Fruit fly (Drosophila melanogaster) whole organism, embryonic: Measurements from ENCODE around the gene AhcyL1.

ENCODE experiments used
- ATbp ChIP-seq: fragments of 200-800 bp; sonication (Bioruptor generic); optimal IDR thresholded peaks from 2 replicates; lab custom pipeline; 2017; ENCODE audit warnings: missing biosample characterization, mild to moderate bottlenecking, missing genetic modification characterization, missing genetic modification reagents
- B-H1 ChIP-seq: fragments of 200-800 bp; sonication (Bioruptor generic); IDR thresholded peaks from 3 replicates; pipeline ENCODE4 v1.3.6; 2022; ENCODE audit warnings: missing biosample characterization, missing genetic modification characterization
- CG10267 ChIP-seq: fragments of 200-800 bp; sonication (Bioruptor generic); optimal IDR thresholded peaks from 2 replicates; lab custom pipeline; 2018; ENCODE audit warnings: missing biosample characterization, mild to moderate bottlenecking, missing genetic modification characterization, moderate library complexity
- CG10565 ChIP-seq: fragments of 200-800 bp; sonication (Bioruptor generic); optimal IDR thresholded peaks from 3 replicates; lab custom pipeline; 2016; ENCODE audit warnings: missing biosample characterization, mild to moderate bottlenecking, missing genetic modification characterization
- CG12236 ChIP-seq: fragments of 200-800 bp; sonication (Bioruptor generic); optimal IDR thresholded peaks from 2 replicates; lab custom pipeline; 2016; ENCODE audit warnings: missing biosample characterization, missing genetic modification characterization
- CG13123 ChIP-seq: fragments of 200-800 bp; sonication (Bioruptor generic); optimal IDR thresholded peaks from 2 replicates; lab custom pipeline; 2016; ENCODE audit warnings: missing biosample characterization, missing genetic modification characterization
- CG15479 ChIP-seq: fragments of 200-800 bp; sonication (Bioruptor generic); optimal IDR thresholded peaks from 3 replicates; lab custom pipeline; 2019; ENCODE audit warnings: missing biosample characterization, mild to moderate bottlenecking, missing genetic modification characterization, moderate library complexity
- CG1603 ChIP-seq: fragments of 200-800 bp; sonication (Bioruptor generic); optimal IDR thresholded peaks from 2 replicates; lab custom pipeline; 2019; ENCODE audit warnings: missing biosample characterization, mild to moderate bottlenecking, missing genetic modification characterization, moderate library complexity
- CG17359 ChIP-seq: fragments of 200-800 bp; sonication (Bioruptor generic); optimal IDR thresholded peaks from 3 replicates; lab custom pipeline; 2018; ENCODE audit warnings: missing biosample characterization, mild to moderate bottlenecking, missing genetic modification characterization, moderate library complexity
- CG17361 ChIP-seq: fragments of 200-800 bp; sonication (Bioruptor generic); IDR thresholded peaks from 3 replicates; pipeline ENCODE4 v1.3.6; 2022; ENCODE audit warnings: missing biosample characterization, missing genetic modification characterization
- CG31365 ChIP-seq: fragments of 200-800 bp; sonication (Bioruptor generic); optimal IDR thresholded peaks from 2 replicates; lab custom pipeline; 2018; ENCODE audit warnings: missing biosample characterization, mild to moderate bottlenecking, missing genetic modification characterization
- CG3407 ChIP-seq: fragments of 200-800 bp; sonication (Bioruptor generic); optimal IDR thresholded peaks from 2 replicates; lab custom pipeline; 2018; ENCODE audit warnings: missing biosample characterization, mild to moderate bottlenecking, missing genetic modification characterization
- CG6254 ChIP-seq: fragments of 200-800 bp; sonication (Bioruptor generic); optimal IDR thresholded peaks from 3 replicates; lab custom pipeline; 2017; ENCODE audit warnings: mild to moderate bottlenecking, missing biosample characterization, missing genetic modification reagents, missing genetic modification characterization
- D ChIP-seq, 2 experiments: fragments of 200-800 bp in 1 of 2; fragments of >200 bp in 1 of 2; sonication (Bioruptor generic) in 1 of 2; optimal IDR thresholded peaks; 2 replicates in 1 of 2; 3 replicates in 1 of 2; lab custom pipeline; 2017; ENCODE audit warnings: mild to moderate bottlenecking in 1 of 2, missing biosample characterization in 1 of 2, missing genetic modification characterization in 1 of 2, missing genetic modification reagents in 1 of 2
- Deaf1 ChIP-seq: fragments of 200-800 bp; optimal IDR thresholded peaks from 3 replicates; lab custom pipeline; 2019; ENCODE audit warnings: missing biosample characterization, mild to moderate bottlenecking, missing genetic modification characterization, moderate library complexity
- Drgx ChIP-seq: fragments of 200-800 bp; sonication (Bioruptor generic); IDR thresholded peaks from 2 replicates; pipeline ENCODE4 v1.3.6; 2022; ENCODE audit warnings: missing biosample characterization, missing genetic modification characterization
- Gsc ChIP-seq: fragments of 200-800 bp; sonication (Bioruptor generic); IDR thresholded peaks from 2 replicates; pipeline ENCODE4 v1.3.6; 2022; ENCODE audit warnings: missing biosample characterization, missing genetic modification characterization
- Mad ChIP-seq: fragments of 200-800 bp; sonication (Bioruptor generic); optimal IDR thresholded peaks from 2 replicates; lab custom pipeline; 2016; ENCODE audit warnings: missing biosample characterization, missing genetic modification characterization
- Med ChIP-seq: fragments of 200-800 bp; sonication (Bioruptor generic); peaks from one replicate; lab custom pipeline; 2016; ENCODE audit warnings: missing biosample characterization, missing genetic modification characterization, mild to moderate bottlenecking, inconsistent platforms, moderate library complexity
- Nf-YB ChIP-seq: fragments of 200-800 bp; sonication (Bioruptor generic); optimal IDR thresholded peaks from 3 replicates; lab custom pipeline; 2019; ENCODE audit warnings: missing biosample characterization, mild to moderate bottlenecking, missing genetic modification characterization, moderate library complexity
- Pdp1 ChIP-seq, 2 experiments: fragments of 200-800 bp; sonication (Bioruptor generic); optimal IDR thresholded peaks; 3 replicates each; lab custom pipeline; 2016; ENCODE audit warnings: missing biosample characterization in 2 of 2, missing genetic modification characterization in 2 of 2, mild to moderate bottlenecking in 1 of 2, moderate library complexity in 1 of 2
- Tbp ChIP-seq: fragments of >200 bp; optimal IDR thresholded peaks from 2 replicates; lab custom pipeline; 2018; ENCODE audit warnings: missing biosample characterization, missing genetic modification characterization
- ara ChIP-seq: fragments of 200-800 bp; sonication (Bioruptor generic); IDR thresholded peaks from 2 replicates; pipeline ENCODE4 v1.3.6; 2022; ENCODE audit warnings: missing biosample characterization, missing genetic modification characterization
- az2 ChIP-seq: fragments of 200-800 bp; sonication (Bioruptor generic); optimal IDR thresholded peaks from 3 replicates; lab custom pipeline; 2016; ENCODE audit warnings: missing biosample characterization, missing genetic modification characterization
- bsh ChIP-seq, 2 experiments: fragments of 200-800 bp; sonication (Bioruptor generic); optimal IDR thresholded peaks; 2 replicates each; lab custom pipeline; 2017 to 2018; ENCODE audit warnings: mild to moderate bottlenecking in 2 of 2, missing biosample characterization in 2 of 2, missing genetic modification characterization in 2 of 2, moderate library complexity in 1 of 2
- corto ChIP-seq: fragments of 200-800 bp; sonication (Bioruptor generic); optimal IDR thresholded peaks from 2 replicates; lab custom pipeline; 2016; ENCODE audit warnings: missing biosample characterization, mild to moderate bottlenecking, missing genetic modification characterization, moderate library complexity
- dmrt11E ChIP-seq: fragments of 200-800 bp; sonication (Bioruptor generic); optimal IDR thresholded peaks from 3 replicates; lab custom pipeline; 2018; ENCODE audit warnings: missing biosample characterization, mild to moderate bottlenecking, missing genetic modification characterization, moderate library complexity
- exex ChIP-seq: fragments of 200-800 bp; sonication (Bioruptor generic); optimal IDR thresholded peaks from 4 replicates; lab custom pipeline; 2018; ENCODE audit warnings: missing biosample characterization, mild to moderate bottlenecking, missing genetic modification characterization, moderate library complexity
- eyg ChIP-seq: fragments of 200-800 bp; sonication (Bioruptor generic); optimal IDR thresholded peaks from 3 replicates; lab custom pipeline; 2016; ENCODE audit warnings: missing biosample characterization, missing genetic modification characterization
- hth ChIP-seq: fragments of >200 bp; optimal IDR thresholded peaks from 2 replicates; lab custom pipeline; 2017; ENCODE audit warnings: inconsistent platforms
- ken ChIP-seq: fragments of 200-800 bp; sonication (Bioruptor generic); IDR thresholded peaks from 3 replicates; pipeline ENCODE4 v1.3.6; 2022; ENCODE audit warnings: missing biosample characterization, missing genetic modification characterization
- nom ChIP-seq: fragments of 200-800 bp; sonication (Bioruptor generic); optimal IDR thresholded peaks from 2 replicates; lab custom pipeline; 2017; ENCODE audit warnings: missing biosample characterization, missing genetic modification characterization, mild to moderate bottlenecking, moderate library complexity, missing genetic modification reagents
- prd ChIP-seq, 3 experiments: fragments of >200 bp in 2 of 3; fragments of 200-800 bp in 1 of 3; sonication (Bioruptor generic) in 1 of 3; optimal IDR thresholded peaks in 2 of 3; IDR thresholded peaks in 1 of 3; 2 replicates in 2 of 3; 3 replicates in 1 of 3; pipeline versions ENCODE4 v1.3.6 to Lab custom; 2017 to 2022; ENCODE audit warnings: missing biosample characterization in 1 of 3, missing genetic modification characterization in 1 of 3
- psq ChIP-seq: fragments of 200-800 bp; sonication (Bioruptor generic); optimal IDR thresholded peaks from 2 replicates; lab custom pipeline; 2017; ENCODE audit warnings: missing biosample characterization, missing genetic modification characterization
- salm ChIP-seq: fragments of 200-800 bp; sonication (Bioruptor generic); optimal IDR thresholded peaks from 2 replicates; lab custom pipeline; 2018; ENCODE audit warnings: missing biosample characterization, mild to moderate bottlenecking, missing genetic modification characterization
- tgo ChIP-seq: fragments of 200-800 bp; sonication (Bioruptor generic); IDR thresholded peaks from 3 replicates; pipeline ENCODE4 v1.3.6; 2022; ENCODE audit warnings: missing biosample characterization, missing genetic modification characterization
- vfl ChIP-seq: fragments of 200-800 bp; sonication (Bioruptor generic); optimal IDR thresholded peaks from 2 replicates; lab custom pipeline; 2016; ENCODE audit warnings: missing biosample characterization, missing genetic modification characterization
- vnd ChIP-seq: fragments of 200-800 bp; sonication (Bioruptor generic); IDR thresholded peaks from 3 replicates; pipeline ENCODE4 v1.3.6; 2022; ENCODE audit warnings: missing biosample characterization, missing genetic modification characterization; ENCODE audit not compliant: partially characterized antibody
- zfh1 ChIP-seq: fragments of 200-800 bp; sonication (Bioruptor generic); IDR thresholded peaks from 3 replicates; pipeline ENCODE4 v1.3.6; 2022; ENCODE audit warnings: missing biosample characterization, missing genetic modification characterization

The AhcyL1 gene

dm6 chr3L:2805137-2805955 is 33.2 kb upstream of the AhcyL1 start:
- TF ChIP-seq CG1603 (tag; lab: Kevin White, UChicago) (no peak), Pdp1 (GFP tag; optimal IDR thresholded peaks at IDR 0.05; lab: Kevin White, UChicago) (no peak), exex (tag; lab: Kevin White, UChicago) (no peak), az2 (GFP tag; lab: Kevin White, UChicago) (no peak), hth (lab: Kevin White, UChicago) (no peak), bsh (GFP tag; optimal IDR thresholded peaks at IDR 0.05; lab: Kevin White, UChicago) (peak in 1 of 2 experiments; percentile 42), ATbp (no peak), corto (GFP tag; lab: Kevin White, UChicago) (peak; percentile 30), ara (GFP tag; lab: Robert Waterston, UW) (no peak), Drgx (GFP tag; lab: Robert Waterston, UW) (peak; percentile 63), nom (GFP tag; lab: Kevin White, UChicago) (peak; percentile 89)

- TF ChIP-seq CG31365, result no peak
- no peak for TF ChIP-seq CG10267 (tag; lab: Kevin White, UChicago)
- no peak for TF ChIP-seq Nf-YB (GFP tag; lab: Kevin White, UChicago)
- TF ChIP-seq CG12236 (GFP tag; lab: Kevin White, UChicago), result no peak
- no peak for TF ChIP-seq Deaf1 (tag; lab: Kevin White, UChicago)
- no peak for TF ChIP-seq az2 (GFP tag; lab: Kevin White, UChicago)
- no peak for TF ChIP-seq CG15479 (GFP tag; lab: Kevin White, UChicago)
- no peak for TF ChIP-seq B-H1 (GFP tag; lab: Robert Waterston, UW)
- TF ChIP-seq Drgx (GFP tag; lab: Robert Waterston, UW), result peak; percentile 88
- no peak for TF ChIP-seq CG17359
- no peak for TF ChIP-seq CG6254
- TF ChIP-seq vfl (GFP tag; lab: Kevin White, UChicago), result no peak
- no peak for TF ChIP-seq CG13123
- peak; percentile 72 for TF ChIP-seq CG17361 (GFP tag; lab: Robert Waterston, UW)
- no peak for TF ChIP-seq nom (GFP tag; lab: Kevin White, UChicago)
- TF ChIP-seq D (optimal IDR thresholded peaks at IDR 0.05; lab: Kevin White, UChicago), result no peak
- no peak for TF ChIP-seq D (GFP tag; optimal IDR thresholded peaks at IDR 0.05; lab: Kevin White, UChicago)
- no peak for TF ChIP-seq Mad (GFP tag; lab: Kevin White, UChicago)
- no peak for TF ChIP-seq vnd (GFP tag; lab: Robert Waterston, UW)
- TF ChIP-seq Med, result peak; percentile 24
- TF ChIP-seq psq (GFP tag; lab: Kevin White, UChicago), result no peak
- no peak for TF ChIP-seq eyg (GFP tag; lab: Kevin White, UChicago)
- no peak for TF ChIP-seq ken (GFP tag; lab: Robert Waterston, UW)
- no peak for TF ChIP-seq Gsc (GFP tag; lab: Robert Waterston, UW)
- TF ChIP-seq dmrt11E (tag; lab: Kevin White, UChicago), result no peak
- no peak for TF ChIP-seq zfh1 (GFP tag; lab: Robert Waterston, UW)
- TF ChIP-seq CG3407 (GFP tag; lab: Kevin White, UChicago), result no peak
- TF ChIP-seq bsh (GFP tag; optimal IDR thresholded peaks at IDR 0.05; lab: Kevin White, UChicago), result peak in 1 of 2 experiments; percentile 19
- TF ChIP-seq Tbp (GFP tag; lab: Kevin White, UChicago), result no peak
- no peak for TF ChIP-seq salm
- no peak for TF ChIP-seq CG10565 (GFP tag; lab: Kevin White, UChicago)
- no peak for TF ChIP-seq prd (optimal IDR thresholded peaks at IDR 0.05; lab: Kevin White, UChicago)
- TF ChIP-seq prd (GFP tag; IDR thresholded peaks at IDR 0.05; lab: Robert Waterston, UW), result 0 out of 3 replicates have a peak, but pooled peaks have one; percentile 7
- no peak for TF ChIP-seq tgo (GFP tag; lab: Robert Waterston, UW)
- TF ChIP-seq, all 482 proteins: peak for 5
Observed at dm6 chr3L:2802085-2802484, 30.0 kb upstream of the AhcyL1 start.
